Worm (Caenorhabditis elegans): ENCODE results near the gene idpp-15.

The idpp-15 gene

ce11 chrIII:8552125-8552524 is 27.3 kb downstream of the idpp-15 start, which contains the start of gene C02D5.4:
TSS of gene C02D5.4 (plus strand) at chrIII:8552165.
- TF ChIP-seq nhr-67 (tag; optimal IDR thresholded peaks at IDR 0.05) (no peak), nhr-12 (tag; optimal IDR thresholded peaks at IDR 0.05) (no peak), pha-4 (tag; optimal IDR thresholded peaks at IDR 0.05) (peak; percentile 57), unc-62 (GFP tag; optimal IDR thresholded peaks at IDR 0.05) (no peak), nhr-76 (tag; optimal IDR thresholded peaks at IDR 0.05) (no peak), jun-1 (tag; optimal IDR thresholded peaks at IDR 0.05) (no peak), pqm-1 (tag; optimal IDR thresholded peaks at IDR 0.05) (peak; percentile 52), unc-39 (tag; optimal IDR thresholded peaks at IDR 0.05) (no peak), elt-1 (tag; optimal IDR thresholded peaks at IDR 0.05) (no peak), ztf-11 (tag; optimal IDR thresholded peaks at IDR 0.05) (no peak), fkh-10 (GFP tag; optimal IDR thresholded peaks at IDR 0.05) (no peak), elt-2 (tag; optimal IDR thresholded peaks at IDR 0.05) (peak; percentile 22), ceh-28 (tag; optimal IDR thresholded peaks at IDR 0.05) (no peak), sea-2 (GFP tag; optimal IDR thresholded peaks at IDR 0.05) (no peak), nhr-25 (tag; optimal IDR thresholded peaks at IDR 0.05) (peak; percentile 6), hmg-11 (tag; optimal IDR thresholded peaks at IDR 0.05) (no peak), elt-3 (tag; optimal IDR thresholded peaks at IDR 0.05) (no peak), nfya-1 (tag; optimal IDR thresholded peaks at IDR 0.05; ENCODE audit: insufficient read depth) (peak; percentile 27), snpc-4 (tag; optimal IDR thresholded peaks at IDR 0.05) (no peak), nhr-237 (tag; optimal IDR thresholded peaks at IDR 0.05) (no peak), nhr-23 (tag; optimal IDR thresholded peaks at IDR 0.05) (no peak), skn-1 (tag; optimal IDR thresholded peaks at IDR 0.05) (peak; percentile 99), fkh-2 (tag; optimal IDR thresholded peaks at IDR 0.05) (no peak), nhr-28 (tag; optimal IDR thresholded peaks at IDR 0.05) (no peak), R02D3.7 (tag; optimal IDR thresholded peaks at IDR 0.05) (no peak), ceh-9 (tag; optimal IDR thresholded peaks at IDR 0.05) (no peak), ceh-82 (tag; optimal IDR thresholded peaks at IDR 0.05) (no peak), nhr-43 (tag; optimal IDR thresholded peaks at IDR 0.05; ENCODE audit: poor library complexity, severe bottlenecking) (no peak), tbx-2 (tag; optimal IDR thresholded peaks at IDR 0.05) (no peak), daf-12 (tag; optimal IDR thresholded peaks at IDR 0.05) (no peak), lsy-12 (tag; optimal IDR thresholded peaks at IDR 0.05) (no peak), ceh-16 (tag; optimal IDR thresholded peaks at IDR 0.05) (no peak), eor-1 (tag; optimal IDR thresholded peaks at IDR 0.05) (no peak), nhr-11 (tag; optimal IDR thresholded peaks at IDR 0.05) (no peak), aly-2 (tag; optimal IDR thresholded peaks at IDR 0.05) (no peak), fos-1 (tag; optimal IDR thresholded peaks at IDR 0.05) (no peak), lin-15B (tag; optimal IDR thresholded peaks at IDR 0.05) (no peak), lin-39 (tag; optimal IDR thresholded peaks at IDR 0.05) (no peak), egl-5 (tag; optimal IDR thresholded peaks at IDR 0.05) (no peak), nhr-77 (tag; optimal IDR thresholded peaks at IDR 0.05) (no peak), ztf-4 (tag; optimal IDR thresholded peaks at IDR 0.05) (no peak), mdl-1 (tag; optimal IDR thresholded peaks at IDR 0.05) (no peak), zag-1 (tag; optimal IDR thresholded peaks at IDR 0.05) (no peak), ama-1 (optimal IDR thresholded peaks at IDR 0.05) (no peak), mml-1 (tag; optimal IDR thresholded peaks at IDR 0.05) (no peak)

- TF ChIP-seq ztf-4 (tag; optimal IDR thresholded peaks at IDR 0.05) = no peak
Observed at ce11 chrIII:8554472-8554871, 29.6 kb downstream of the idpp-15 start, which contains the start of gene gsto-2. TSS of gene gsto-2 (plus strand) at chrIII:8554772.

ce11 chrIII:8555682-8556081 is 30.8 kb downstream of the idpp-15 start:
- TF ChIP-seq aly-2 (tag; optimal IDR thresholded peaks at IDR 0.05) (no peak), nhr-67 (tag; optimal IDR thresholded peaks at IDR 0.05) (no peak), nhr-76 (tag; optimal IDR thresholded peaks at IDR 0.05) (no peak), zag-1 (tag; optimal IDR thresholded peaks at IDR 0.05) (no peak), mdl-1 (tag; optimal IDR thresholded peaks at IDR 0.05) (no peak), elt-3 (tag; optimal IDR thresholded peaks at IDR 0.05) (no peak), unc-62 (GFP tag; optimal IDR thresholded peaks at IDR 0.05) (no peak)

All from whole organism, L3 larva.